Fruit fly (Drosophila melanogaster) whole organism, embryonic: ENCODE data around the gene Pis.

Source experiments
- B-H1 ChIP-seq: fragments of 200-800 bp; sonication (Bioruptor generic); IDR thresholded peaks from 3 replicates; pipeline ENCODE4 v1.3.6; 2022; ENCODE audit warnings: missing biosample characterization, missing genetic modification characterization
- Bgb ChIP-seq: fragments of 200-800 bp; sonication (Bioruptor generic); IDR thresholded peaks from 2 replicates; pipeline ENCODE4 v1.3.6; 2022; ENCODE audit warnings: missing biosample characterization, missing genetic modification characterization; ENCODE audit not compliant: partially characterized antibody
- CG10543 ChIP-seq: fragments of 200-800 bp; sonication (Bioruptor generic); optimal IDR thresholded peaks from 3 replicates; lab custom pipeline; 2017; ENCODE audit warnings: missing biosample characterization, mild to moderate bottlenecking, missing genetic modification characterization, moderate library complexity
- CG10959 ChIP-seq: fragments of 200-800 bp; sonication (Bioruptor generic); IDR thresholded peaks from 2 replicates; pipeline ENCODE4 v1.3.6; 2022; ENCODE audit warnings: missing biosample characterization, missing genetic modification characterization
- CG12104 ChIP-seq: fragments of 200-800 bp; sonication (Bioruptor generic); optimal IDR thresholded peaks from 3 replicates; lab custom pipeline; 2016; ENCODE audit warnings: missing biosample characterization, missing genetic modification characterization
- CG14441 ChIP-seq: fragments of 200-800 bp; sonication (Bioruptor generic); IDR thresholded peaks from 2 replicates; pipeline ENCODE4 v1.3.6; 2022; ENCODE audit warnings: missing biosample characterization, missing genetic modification characterization
- CG15514 ChIP-seq: fragments of 200-800 bp; sonication (Bioruptor generic); optimal IDR thresholded peaks from 3 replicates; lab custom pipeline; 2017; ENCODE audit warnings: missing biosample characterization, missing genetic modification characterization, mild to moderate bottlenecking, moderate library complexity, missing genetic modification reagents
- CG16813 ChIP-seq: fragments of 200-800 bp; sonication (Bioruptor generic); IDR thresholded peaks from 3 replicates; pipeline ENCODE4 v1.3.6; 2022; ENCODE audit warnings: missing biosample characterization, missing genetic modification characterization; ENCODE audit not compliant: partially characterized antibody
- CG16815 ChIP-seq: fragments of 200-800 bp; sonication (Bioruptor generic); optimal IDR thresholded peaks from 3 replicates; lab custom pipeline; 2017; ENCODE audit warnings: missing biosample characterization, mild to moderate bottlenecking, missing genetic modification characterization
- CG18599 ChIP-seq: fragments of 200-800 bp; sonication (Bioruptor generic); optimal IDR thresholded peaks from 3 replicates; lab custom pipeline; 2017; ENCODE audit warnings: missing biosample characterization, missing genetic modification characterization, mild to moderate bottlenecking, moderate library complexity, missing genetic modification reagents
- CG3726 ChIP-seq: fragments of 200-800 bp; sonication (Bioruptor generic); IDR thresholded peaks from 3 replicates; pipeline ENCODE4, ENCODE4 v1.3.6; 2022; ENCODE audit warnings: missing biosample characterization, missing genetic modification characterization
- CG7357 ChIP-seq: fragments of 200-800 bp; sonication (Bioruptor generic); IDR thresholded peaks from 3 replicates; pipeline ENCODE4 v1.3.6; 2022; ENCODE audit warnings: missing biosample characterization, missing genetic modification characterization
- CG8281 ChIP-seq: fragments of 200-800 bp; sonication (Bioruptor generic); optimal IDR thresholded peaks from 2 replicates; lab custom pipeline; 2018; ENCODE audit warnings: missing biosample characterization, mild to moderate bottlenecking, missing genetic modification characterization, moderate library complexity
- CG8388 ChIP-seq: fragments of 200-800 bp; sonication (Bioruptor generic); optimal IDR thresholded peaks from 2 replicates; lab custom pipeline; 2019; ENCODE audit warnings: missing biosample characterization, mild to moderate bottlenecking, missing genetic modification characterization, moderate library complexity
- CG9727 ChIP-seq: fragments of 200-800 bp; sonication (Bioruptor generic); optimal IDR thresholded peaks from 3 replicates; lab custom pipeline; 2017; ENCODE audit warnings: missing biosample characterization, mild to moderate bottlenecking, missing genetic modification characterization
- CrebB ChIP-seq: fragments of 200-800 bp; sonication (Bioruptor generic); optimal IDR thresholded peaks from 3 replicates; lab custom pipeline; 2018; ENCODE audit warnings: missing biosample characterization, mild to moderate bottlenecking, missing genetic modification characterization
- Dip2 ChIP-seq: fragments of 200-800 bp; sonication (Bioruptor generic); IDR thresholded peaks from 2 replicates; pipeline ENCODE4 v1.3.6; 2022; ENCODE audit warnings: missing biosample characterization, missing genetic modification characterization
- Dll ChIP-seq: fragments of 200-800 bp; sonication (Bioruptor generic); IDR thresholded peaks from 4 replicates; pipeline ENCODE4 v1.3.6; 2022; ENCODE audit warnings: missing biosample characterization, missing genetic modification characterization; ENCODE audit not compliant: partially characterized antibody
- Drgx ChIP-seq: fragments of 200-800 bp; sonication (Bioruptor generic); IDR thresholded peaks from 2 replicates; pipeline ENCODE4 v1.3.6; 2022; ENCODE audit warnings: missing biosample characterization, missing genetic modification characterization
- H2.0 ChIP-seq: fragments of 200-800 bp; sonication (Bioruptor generic); IDR thresholded peaks from 2 replicates; pipeline ENCODE4 v1.3.6; 2022; ENCODE audit warnings: missing biosample characterization, missing genetic modification characterization
- Hand ChIP-seq: fragments of 200-800 bp; sonication (Bioruptor generic); optimal IDR thresholded peaks from 2 replicates; lab custom pipeline; 2017; ENCODE audit warnings: mild to moderate bottlenecking, missing biosample characterization, missing genetic modification reagents, missing genetic modification characterization
- Hsf ChIP-seq: fragments of 200-800 bp; sonication (Bioruptor generic); optimal IDR thresholded peaks from 3 replicates; lab custom pipeline; 2016; ENCODE audit warnings: missing biosample characterization, missing genetic modification characterization
- Sry-δ ChIP-seq: fragments of 200-800 bp; sonication (Bioruptor generic); optimal IDR thresholded peaks from 2 replicates; lab custom pipeline; 2016; ENCODE audit warnings: missing biosample characterization, missing genetic modification characterization
- Xrp1 ChIP-seq: fragments of 200-800 bp; sonication (Bioruptor generic); IDR thresholded peaks from 2 replicates; pipeline ENCODE4 v1.3.6; 2022; ENCODE audit warnings: missing biosample characterization, missing genetic modification characterization
- ab ChIP-seq: fragments of 200-800 bp; sonication (Bioruptor generic); optimal IDR thresholded peaks from 2 replicates; lab custom pipeline; 2016; ENCODE audit warnings: missing biosample characterization, missing genetic modification characterization
- ash1 ChIP-seq: fragments of 200-800 bp; sonication (Bioruptor generic); optimal IDR thresholded peaks from 2 replicates; lab custom pipeline; 2018; ENCODE audit warnings: missing biosample characterization, mild to moderate bottlenecking, missing genetic modification characterization
- bab2 ChIP-seq: fragments of 200-800 bp; sonication (Bioruptor generic); optimal IDR thresholded peaks from 2 replicates; lab custom pipeline; 2016; ENCODE audit warnings: missing biosample characterization, missing genetic modification characterization
- bsh ChIP-seq, 2 experiments: fragments of 200-800 bp; sonication (Bioruptor generic); optimal IDR thresholded peaks; 2 replicates each; lab custom pipeline; 2017 to 2018; ENCODE audit warnings: mild to moderate bottlenecking in 2 of 2, missing biosample characterization in 2 of 2, missing genetic modification characterization in 2 of 2, moderate library complexity in 1 of 2
- caup ChIP-seq: fragments of 200-800 bp; sonication (Bioruptor generic); optimal IDR thresholded peaks from 3 replicates; lab custom pipeline; 2017; ENCODE audit warnings: missing biosample characterization, mild to moderate bottlenecking, missing genetic modification characterization, moderate library complexity; ENCODE audit not compliant: severe bottlenecking
- chn ChIP-seq: fragments of 200-800 bp; sonication (Bioruptor generic); optimal IDR thresholded peaks from 2 replicates; lab custom pipeline; 2016; ENCODE audit warnings: missing biosample characterization, missing genetic modification characterization
- ci ChIP-seq: fragments of 200-800 bp; sonication (Bioruptor generic); IDR thresholded peaks from 3 replicates; pipeline ENCODE4 v1.3.6; 2022; ENCODE audit warnings: missing biosample characterization, missing genetic modification characterization
- disco-r ChIP-seq: fragments of 200-800 bp; sonication (Bioruptor generic); optimal IDR thresholded peaks from 2 replicates; lab custom pipeline; 2016; ENCODE audit warnings: missing biosample characterization, missing genetic modification characterization
- fru ChIP-seq: fragments of >200 bp; optimal IDR thresholded peaks from 2 replicates; lab custom pipeline; 2017
- lilli ChIP-seq: fragments of 200-800 bp; sonication (Bioruptor generic); optimal IDR thresholded peaks from 3 replicates; lab custom pipeline; 2016; ENCODE audit warnings: missing biosample characterization, missing genetic modification characterization
- nerfin-1 ChIP-seq: fragments of 200-800 bp; sonication (Bioruptor generic); optimal IDR thresholded peaks from 3 replicates; lab custom pipeline; 2019; ENCODE audit warnings: missing biosample characterization, mild to moderate bottlenecking, missing genetic modification characterization, moderate library complexity
- onecut ChIP-seq: fragments of 200-800 bp; sonication (Bioruptor generic); IDR thresholded peaks from 2 replicates; pipeline ENCODE4 v1.3.6; 2022; ENCODE audit warnings: missing biosample characterization, missing genetic modification characterization
- pfk ChIP-seq: fragments of 200-800 bp; sonication (Bioruptor generic); optimal IDR thresholded peaks from 2 replicates; lab custom pipeline; 2018; ENCODE audit warnings: missing biosample characterization, mild to moderate bottlenecking, missing genetic modification characterization, moderate library complexity
- stc ChIP-seq: fragments of 200-800 bp; sonication (Bioruptor generic); IDR thresholded peaks from 2 replicates; pipeline ENCODE4 v1.3.6; 2022; ENCODE audit warnings: missing biosample characterization, missing genetic modification characterization
- tll ChIP-seq, 2 experiments: fragments of 200-800 bp in 1 of 2; fragments of >200 bp in 1 of 2; sonication (Bioruptor generic) in 1 of 2; optimal IDR thresholded peaks; 2 replicates each; lab custom pipeline; 2017 to 2019; ENCODE audit warnings: missing biosample characterization in 2 of 2, missing genetic modification characterization in 2 of 2, mild to moderate bottlenecking in 1 of 2, moderate library complexity in 1 of 2
- tna ChIP-seq: fragments of 200-800 bp; sonication (Bioruptor generic); IDR thresholded peaks from 2 replicates; pipeline ENCODE4 v1.3.6; 2022; ENCODE audit warnings: missing biosample characterization, missing genetic modification characterization; ENCODE audit not compliant: partially characterized antibody
- tx ChIP-seq: fragments of 200-800 bp; sonication (Bioruptor generic); optimal IDR thresholded peaks from 2 replicates; lab custom pipeline; 2016; ENCODE audit warnings: missing biosample characterization, missing genetic modification characterization
- vnd ChIP-seq: fragments of 200-800 bp; sonication (Bioruptor generic); IDR thresholded peaks from 3 replicates; pipeline ENCODE4 v1.3.6; 2022; ENCODE audit warnings: missing biosample characterization, missing genetic modification characterization; ENCODE audit not compliant: partially characterized antibody
- wdn ChIP-seq: fragments of 200-800 bp; sonication (Bioruptor generic); IDR thresholded peaks from 2 replicates; pipeline ENCODE4 v1.3.6; 2022; ENCODE audit warnings: missing biosample characterization, missing genetic modification characterization
- z ChIP-seq: fragments of 200-800 bp; sonication (Bioruptor generic); IDR thresholded peaks from 3 replicates; pipeline ENCODE4 v1.3.6; 2022; ENCODE audit warnings: missing biosample characterization, missing genetic modification characterization
- zf30C ChIP-seq: fragments of 200-800 bp; sonication (Bioruptor generic); optimal IDR thresholded peaks from 3 replicates; lab custom pipeline; 2018; ENCODE audit warnings: missing biosample characterization, mild to moderate bottlenecking, missing genetic modification characterization
- zfh1 ChIP-seq: fragments of 200-800 bp; sonication (Bioruptor generic); IDR thresholded peaks from 3 replicates; pipeline ENCODE4 v1.3.6; 2022; ENCODE audit warnings: missing biosample characterization, missing genetic modification characterization

The Pis gene

DNA sequence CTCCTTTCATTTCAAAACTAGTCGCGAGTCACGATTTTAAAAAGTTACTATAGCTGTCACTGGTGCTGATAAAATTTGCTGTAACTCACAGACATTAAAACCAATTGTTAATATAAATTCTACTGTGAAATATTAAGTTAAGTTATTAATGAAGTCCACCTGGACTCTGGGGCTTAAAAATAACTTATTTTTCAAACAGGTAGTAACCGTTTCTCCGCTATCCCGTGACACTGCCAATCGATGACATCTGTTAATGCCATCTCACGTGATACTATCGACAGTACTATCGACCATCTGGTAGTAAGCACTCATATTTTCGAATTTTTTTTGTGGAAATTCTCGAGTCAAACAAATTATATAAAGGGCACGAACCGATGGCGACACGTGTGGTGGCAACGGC, 30.4 kb upstream of the Pis start, which contains the start of the genes CG12379 and MagR (continued):
- TF ChIP-seq CrebB (tag; lab: Kevin White, UChicago) (peak; percentile 28), Sry-δ (GFP tag; lab: Kevin White, UChicago) (peak; percentile 85), Bgb (peak; percentile 61; the same call in 1 of the 2 replicates), Dll (GFP tag; lab: Robert Waterston, UW) (peak; percentile 80), CG10959 (GFP tag; lab: Robert Waterston, UW) (no peak), CG12104 (peak; percentile 46), H2.0 (GFP tag; lab: Robert Waterston, UW) (no peak), CG7357 (GFP tag; lab: Robert Waterston, UW) (0 out of 3 replicates have a peak, but pooled peaks have one; percentile 37), CG16813 (GFP tag; lab: Robert Waterston, UW) (peak; percentile 87), CG3726 (GFP tag; lab: Robert Waterston, UW) (no peak), pfk (no peak), z (GFP tag; lab: Robert Waterston, UW) (no peak), CG18599 (GFP tag; lab: Kevin White, UChicago) (no peak), nerfin-1 (peak; percentile 79), chn (GFP tag; lab: Kevin White, UChicago) (peak; percentile 56)
- TF ChIP-seq, all 482 proteins: peak for 236

DNA sequence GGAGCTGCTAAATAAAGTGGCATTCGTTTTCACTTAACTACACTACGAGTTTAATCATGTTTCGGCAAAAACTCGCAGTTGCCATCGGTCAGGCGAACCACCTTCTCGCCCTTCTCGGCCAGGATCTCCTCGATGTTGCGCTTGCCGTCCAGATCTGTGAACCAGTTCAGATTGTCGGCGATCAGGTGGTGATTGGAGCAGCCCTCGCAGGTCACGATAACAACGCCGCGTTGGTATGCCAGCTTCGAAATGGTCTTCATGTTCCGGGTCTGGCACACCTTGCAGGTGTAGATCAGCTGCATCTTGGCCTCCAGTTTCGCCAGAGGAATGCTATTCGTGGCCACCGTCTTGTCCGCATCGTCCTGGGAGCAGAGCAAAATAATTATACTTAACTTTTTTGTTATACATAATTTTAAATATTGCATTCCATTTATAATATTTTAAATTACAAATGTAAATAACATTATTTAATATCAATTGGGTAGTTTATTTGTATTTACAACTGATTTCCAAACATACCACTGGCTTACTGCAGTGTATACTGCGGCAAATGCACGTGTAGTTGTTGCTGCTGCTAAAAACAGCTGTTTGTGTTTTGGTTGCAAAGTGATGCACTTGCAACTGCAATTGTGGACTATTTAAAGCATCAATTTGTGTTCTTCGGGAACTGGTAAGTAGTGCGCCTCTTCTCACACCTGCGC, 29.8 kb upstream of the Pis start:
- no peak for TF ChIP-seq CG9727
- no peak for TF ChIP-seq CG14441
- TF ChIP-seq ab (GFP tag; lab: Kevin White, UChicago): no peak
- no peak for TF ChIP-seq Dip2 (GFP tag; lab: Robert Waterston, UW)
- no peak for TF ChIP-seq wdn (GFP tag; lab: Robert Waterston, UW)
- no peak for TF ChIP-seq fru (lab: Kevin White, UChicago)
- TF ChIP-seq B-H1 (GFP tag; lab: Robert Waterston, UW): no peak
- TF ChIP-seq stc (GFP tag; lab: Robert Waterston, UW): no peak
- no peak for TF ChIP-seq lilli (GFP tag; lab: Kevin White, UChicago)
- no peak for TF ChIP-seq Hsf (GFP tag; lab: Kevin White, UChicago)
- TF ChIP-seq disco-r: no peak
- no peak for TF ChIP-seq ash1 (GFP tag; lab: Kevin White, UChicago)
- TF ChIP-seq tna (GFP tag; lab: Robert Waterston, UW): no peak
- TF ChIP-seq bsh (GFP tag; optimal IDR thresholded peaks at IDR 0.05; lab: Kevin White, UChicago): no peak
- TF ChIP-seq CG10543 (GFP tag; lab: Kevin White, UChicago): no peak
- no peak for TF ChIP-seq CG8388 (GFP tag; lab: Kevin White, UChicago)
- TF ChIP-seq zf30C: peak; percentile 83
- TF ChIP-seq CG16815 (GFP tag; lab: Kevin White, UChicago): no peak
- TF ChIP-seq Drgx (GFP tag; lab: Robert Waterston, UW): peak; percentile 10; the same call in 1 of the 2 replicates
- TF ChIP-seq caup (GFP tag; lab: Kevin White, UChicago): no peak
- no peak for TF ChIP-seq tll (GFP tag; optimal IDR thresholded peaks at IDR 0.05; lab: Kevin White, UChicago)
- TF ChIP-seq vnd: no peak
- no peak for TF ChIP-seq onecut (GFP tag; lab: Robert Waterston, UW)
- TF ChIP-seq CG15514 (GFP tag; lab: Kevin White, UChicago): peak; percentile 96
- no peak for TF ChIP-seq Bgb
- 0 out of 3 replicates have a peak, but pooled peaks have one; percentile 7 for TF ChIP-seq zfh1
- TF ChIP-seq Xrp1 (GFP tag; lab: Robert Waterston, UW): peak; percentile 6; the same call in 1 of the 2 replicates
- TF ChIP-seq tx (GFP tag; lab: Kevin White, UChicago): no peak
- TF ChIP-seq CG8281 (tag; lab: Kevin White, UChicago): no peak
- peak; percentile 35; the same call in 1 of the 3 replicates for TF ChIP-seq ci (GFP tag; lab: Robert Waterston, UW)
- TF ChIP-seq bab2: no peak
- TF ChIP-seq Hand (GFP tag; lab: Kevin White, UChicago): no peak
